Worm (Caenorhabditis elegans) whole organism, L4 larva: ENCODE data around the gene cnx-1.

Experiments used
- D1046.2 ChIP-seq: fragments of 200-800 bp; sonication (Bioruptor generic); IDR thresholded peaks from 2 replicates; pipeline ENCODE4 v1.3.6; 2022; ENCODE audit warnings: missing genetic modification characterization, missing compliant biosample characterization
- F10B5.3 ChIP-seq: sonication (generic microtip); optimal IDR thresholded peaks from 2 replicates; lab custom pipeline; 2016; ENCODE audit warnings: mild to moderate bottlenecking, missing genetic modification characterization, missing compliant biosample characterization
- F26F4.8 ChIP-seq: fragments of 200-800 bp; sonication (Bioruptor generic); conservative IDR thresholded peaks from 2 replicates; pipeline ENCODE4 v1.3.6; 2022; ENCODE audit warnings: missing genetic modification characterization, missing compliant biosample characterization
- F44E2.7 ChIP-seq: fragments of 200-800 bp; sonication (Bioruptor generic); IDR thresholded peaks from 2 replicates; pipeline ENCODE4 v2.1.2; 2022; ENCODE audit warnings: missing genetic modification characterization, missing compliant biosample characterization
- T20F7.1 ChIP-seq: fragments of 200-800 bp; sonication (Bioruptor generic); optimal IDR thresholded peaks from 2 replicates; lab custom pipeline; 2018; ENCODE audit warnings: mild to moderate bottlenecking, missing genetic modification characterization, missing compliant biosample characterization
- T26A8.4 ChIP-seq: fragments of 200-800 bp; sonication (Bioruptor generic); IDR thresholded peaks from 2 replicates; pipeline ENCODE4 v1.3.6; 2022; ENCODE audit warnings: missing genetic modification characterization, missing compliant biosample characterization
- Y5F2A.4 ChIP-seq: fragments of 200-800 bp; sonication (Bioruptor generic); optimal IDR thresholded peaks from 2 replicates; lab custom pipeline; 2018; ENCODE audit warnings: mild to moderate bottlenecking, missing genetic modification characterization, missing compliant biosample characterization
- Y75B8A.6 ChIP-seq: fragments of 200-800 bp; sonication (Bioruptor generic); IDR thresholded peaks from 2 replicates; pipeline ENCODE4 v1.3.6; 2022; ENCODE audit warnings: missing genetic modification reagents, missing genetic modification characterization, missing compliant biosample characterization
- ZK337.2 ChIP-seq: fragments of 200-800 bp; sonication (Bioruptor generic); IDR thresholded peaks from 2 replicates; pipeline ENCODE4 v1.3.6; 2022; ENCODE audit warnings: missing genetic modification reagents, missing genetic modification characterization, missing compliant biosample characterization
- ama-1 ChIP-seq: fragments of 150-350 bp; optimal IDR thresholded peaks from 2 replicates; lab custom pipeline; 2014; ENCODE audit warnings: inconsistent platforms, mixed read lengths
- ceh-20 ChIP-seq: fragments of 200-800 bp; sonication (Bioruptor generic); IDR thresholded peaks from 2 replicates; pipeline ENCODE4 v1.3.6; 2022; ENCODE audit warnings: missing genetic modification reagents, missing genetic modification characterization, missing compliant biosample characterization
- ceh-28 ChIP-seq: fragments of 150-350 bp; optimal IDR thresholded peaks from 2 replicates; lab custom pipeline; 2014; ENCODE audit warnings: missing biosample characterization, missing genetic modification reagents, missing genetic modification characterization
- ceh-82 ChIP-seq: sonication (generic microtip); optimal IDR thresholded peaks from 2 replicates; lab custom pipeline; 2017; ENCODE audit warnings: missing biosample characterization, missing genetic modification characterization
- ctbp-1 ChIP-seq: fragments of 200-800 bp; sonication (Bioruptor generic); IDR thresholded peaks from 2 replicates; pipeline ENCODE4 v1.3.6; 2022; ENCODE audit warnings: missing genetic modification reagents, missing genetic modification characterization, missing compliant biosample characterization
- dmd-6 ChIP-seq: fragments of 200-800 bp; sonication (Bioruptor generic); IDR thresholded peaks from 2 replicates; pipeline ENCODE4 v1.3.6; 2022; ENCODE audit warnings: missing genetic modification reagents, missing genetic modification characterization, missing compliant biosample characterization
- dmd-8 ChIP-seq: fragments of 200-800 bp; sonication (Bioruptor generic); IDR thresholded peaks from 2 replicates; pipeline ENCODE4 v1.3.6; 2022; ENCODE audit warnings: missing genetic modification characterization, missing compliant biosample characterization
- dmd-9 ChIP-seq: fragments of 200-800 bp; sonication (Bioruptor generic); IDR thresholded peaks from 2 replicates; pipeline ENCODE4 v1.3.6; 2022; ENCODE audit warnings: missing genetic modification reagents, missing genetic modification characterization, missing compliant biosample characterization
- dpl-1 ChIP-seq: fragments of 150-350 bp; optimal IDR thresholded peaks from 2 replicates; lab custom pipeline; 2014; ENCODE audit warnings: missing biosample characterization, missing genetic modification reagents, missing genetic modification characterization
- dve-1 ChIP-seq: sonication (generic microtip); optimal IDR thresholded peaks from 2 replicates; lab custom pipeline; 2017; ENCODE audit warnings: antibody characterized with exemption, mild to moderate bottlenecking, missing genetic modification characterization, missing compliant biosample characterization; ENCODE audit not compliant: insufficient read depth
- egl-27 ChIP-seq: sonication (generic microtip); optimal IDR thresholded peaks from 3 replicates; lab custom pipeline; 2017; ENCODE audit warnings: missing biosample characterization, missing genetic modification reagents, missing genetic modification characterization
- egl-43 ChIP-seq: fragments of 200-800 bp; sonication (Bioruptor generic); IDR thresholded peaks from 2 replicates; pipeline ENCODE4 v1.3.6; 2022; ENCODE audit warnings: missing genetic modification reagents, missing genetic modification characterization, missing compliant biosample characterization
- hlh-11 ChIP-seq: fragments of 200-800 bp; sonication (Bioruptor generic); optimal IDR thresholded peaks from 2 replicates; lab custom pipeline; 2018; ENCODE audit warnings: mild to moderate bottlenecking, missing genetic modification characterization, missing compliant biosample characterization
- jun-1 ChIP-seq: fragments of 150-350 bp; optimal IDR thresholded peaks from 2 replicates; lab custom pipeline; 2014; ENCODE audit warnings: missing biosample characterization, missing genetic modification reagents, missing genetic modification characterization
- lin-1 ChIP-seq: fragments of 200-800 bp; sonication (Bioruptor generic); IDR thresholded peaks from 2 replicates; pipeline ENCODE4 v1.3.6; 2022; ENCODE audit warnings: missing genetic modification reagents, missing genetic modification characterization, missing compliant biosample characterization
- lin-38 ChIP-seq: fragments of 200-800 bp; sonication (Bioruptor generic); IDR thresholded peaks from 2 replicates; pipeline ENCODE4 v1.3.6; 2022; ENCODE audit warnings: missing genetic modification reagents, missing genetic modification characterization, missing compliant biosample characterization
- lir-3 ChIP-seq: sonication (generic microtip); optimal IDR thresholded peaks from 2 replicates; lab custom pipeline; 2016; ENCODE audit warnings: mild to moderate bottlenecking, missing genetic modification characterization, missing compliant biosample characterization
- mdl-1 ChIP-seq, 2 experiments: fragments of 150-350 bp in 1 of 2; sonication (generic microtip) in 1 of 2; optimal IDR thresholded peaks; 2 replicates each; lab custom pipeline; 2014 to 2017; ENCODE audit warnings: missing biosample characterization in 2 of 2, missing genetic modification characterization in 2 of 2
- mxl-2 ChIP-seq: fragments of 200-800 bp; sonication (Bioruptor generic); conservative IDR thresholded peaks from 2 replicates; pipeline ENCODE4 v1.3.6; 2022; ENCODE audit warnings: missing genetic modification reagents, missing genetic modification characterization, missing compliant biosample characterization
- mxl-3 ChIP-seq: fragments of 200-800 bp; sonication (Bioruptor generic); optimal IDR thresholded peaks from 2 replicates; lab custom pipeline; 2018; ENCODE audit warnings: mild to moderate bottlenecking, missing genetic modification characterization, missing compliant biosample characterization
- nhr-111 ChIP-seq: fragments of 200-800 bp; sonication (Bioruptor generic); optimal IDR thresholded peaks from 2 replicates; lab custom pipeline; 2018; ENCODE audit warnings: mild to moderate bottlenecking, missing genetic modification characterization, missing compliant biosample characterization
- nhr-25 ChIP-seq: sonication (generic microtip); optimal IDR thresholded peaks from 2 replicates; lab custom pipeline; 2017; ENCODE audit warnings: missing genetic modification characterization, mild to moderate bottlenecking, missing compliant biosample characterization, antibody characterized with exemption, moderate library complexity, borderline replicate concordance; ENCODE audit not compliant: insufficient read depth
- nhr-28 ChIP-seq: fragments of 150-350 bp; optimal IDR thresholded peaks from 2 replicates; lab custom pipeline; 2014; ENCODE audit warnings: missing biosample characterization, missing genetic modification characterization
- nhr-41 ChIP-seq: fragments of 200-800 bp; sonication (Bioruptor generic); IDR thresholded peaks from 2 replicates; pipeline ENCODE4 v1.3.6; 2022; ENCODE audit warnings: missing genetic modification reagents, missing genetic modification characterization, missing compliant biosample characterization
- nhr-76 ChIP-seq: fragments of 150-350 bp; optimal IDR thresholded peaks from 2 replicates; lab custom pipeline; 2014; ENCODE audit warnings: missing biosample characterization, missing genetic modification characterization
- php-3 ChIP-seq: fragments of 200-800 bp; sonication (Bioruptor generic); IDR thresholded peaks from 2 replicates; pipeline ENCODE4 v1.3.6; 2022; ENCODE audit warnings: missing genetic modification reagents, missing genetic modification characterization, missing compliant biosample characterization
- snpc-1.2 ChIP-seq: fragments of 200-800 bp; sonication (Bioruptor generic); IDR thresholded peaks from 2 replicates; pipeline ENCODE4 v1.3.6; 2022; ENCODE audit warnings: missing genetic modification reagents, missing genetic modification characterization, missing compliant biosample characterization
- snpc-4 ChIP-seq: fragments of 150-350 bp; optimal IDR thresholded peaks from 2 replicates; lab custom pipeline; 2014; ENCODE audit warnings: missing biosample characterization, missing genetic modification characterization
- spr-3 ChIP-seq: fragments of 200-800 bp; sonication (Bioruptor generic); optimal IDR thresholded peaks from 2 replicates; lab custom pipeline; 2018; ENCODE audit warnings: mild to moderate bottlenecking, missing genetic modification characterization, missing compliant biosample characterization
- unc-130 ChIP-seq: sonication (generic microtip); optimal IDR thresholded peaks from 2 replicates; lab custom pipeline; 2016; ENCODE audit warnings: missing genetic modification reagents, missing genetic modification characterization, missing compliant biosample characterization
- unc-39 ChIP-seq: sonication (generic microtip); optimal IDR thresholded peaks from 2 replicates; lab custom pipeline; 2017; ENCODE audit warnings: missing biosample characterization, missing genetic modification characterization
- unc-62 ChIP-seq, 3 experiments: fragments of 150-350 bp in 1 of 3; sonication (generic microtip); optimal IDR thresholded peaks in 2 of 3; peaks in 1 of 3; 1 replicate in 1 of 3; 2 replicates in 2 of 3; lab custom pipeline; 2014 to 2017; ENCODE audit warnings: missing biosample characterization in 3 of 3, missing genetic modification characterization in 3 of 3, missing genetic modification reagents in 3 of 3, missing genotype in 1 of 3
- vab-7 ChIP-seq: fragments of 200-800 bp; sonication (Bioruptor generic); IDR thresholded peaks from 2 replicates; pipeline ENCODE4 v1.3.6; 2022; ENCODE audit warnings: missing genetic modification reagents, missing genetic modification characterization, missing compliant biosample characterization
- zip-2 ChIP-seq: fragments of 150-350 bp; optimal IDR thresholded peaks from 2 replicates; lab custom pipeline; 2014; ENCODE audit warnings: missing biosample characterization, missing genetic modification characterization

cnx-1 gene

ce11 chrIII:9824330-9824934, 7.5 kb upstream of the cnx-1 start, which contains the start of gene lin-52 (continued):
- TF ChIP-seq unc-62 (GFP tag; optimal IDR thresholded peaks at IDR 0.05 in 1 of 2; lab: Kevin White, UChicago) (peak in 1 of 2 experiments; percentile 22), unc-62 (tag; optimal IDR thresholded peaks at IDR 0.05; lab: Kevin White, UChicago) (no peak), nhr-111 (GFP tag; lab: Kevin White, UChicago) (no peak)

- TF ChIP-seq unc-62 (GFP tag; optimal IDR thresholded peaks at IDR 0.05 in 1 of 2; lab: Kevin White, UChicago) (peak in 1 of 2 experiments; percentile 97), unc-62 (tag; optimal IDR thresholded peaks at IDR 0.05; lab: Kevin White, UChicago) (no peak), nhr-76 (tag; lab: Kevin White, UChicago) (no peak)
- TF ChIP-seq, all 104 proteins: peak for 1
These were observed 6.8 kb upstream of the cnx-1 start for ce11 chrIII:9823748-9824147.

ce11 chrIII:9822942-9823341, 6.0 kb upstream of the cnx-1 start, which contains the start of gene arl-5:
Gene arl-5 (plus strand): TSS chrIII:9823242.
- TF ChIP-seq F26F4.8 (GFP tag; lab: Robert Waterston, UW) = no peak
- TF ChIP-seq ceh-82 (tag; lab: Kevin White, UChicago) = no peak
- TF ChIP-seq vab-7 = no peak
- no peak for TF ChIP-seq hlh-11
- no peak for TF ChIP-seq snpc-4
- no peak for TF ChIP-seq T20F7.1
- no peak for TF ChIP-seq egl-27 (tag; lab: Kevin White, UChicago)
- no peak for TF ChIP-seq nhr-28 (tag; lab: Kevin White, UChicago)
- TF ChIP-seq D1046.2 (GFP tag; lab: Robert Waterston, UW) = no peak
- no peak for TF ChIP-seq Y5F2A.4 (GFP tag; lab: Kevin White, UChicago)
- TF ChIP-seq nhr-25 (tag; lab: Kevin White, UChicago) = no peak
- no peak for TF ChIP-seq lin-38
- no peak for TF ChIP-seq F10B5.3 (tag; lab: Kevin White, UChicago)
- no peak for TF ChIP-seq ama-1 (lab: Kevin White, UChicago)
- TF ChIP-seq F44E2.7 (GFP tag; lab: Robert Waterston, UW) = no peak
- no peak for TF ChIP-seq dmd-9

ce11 chrIII:9818763-9819162, 1.8 kb upstream of the cnx-1 start, which contains the start of gene panl-3:
Gene panl-3 (plus strand): TSS chrIII:9819056.
- TF ChIP-seq ceh-20 (GFP tag; lab: Robert Waterston, UW) = peak; percentile 33; the same call in 1 of the 2 replicates
- TF ChIP-seq unc-39 (tag; lab: Kevin White, UChicago) = no peak
- no peak for TF ChIP-seq php-3 (GFP tag; lab: Robert Waterston, UW)
- TF ChIP-seq ctbp-1 (GFP tag; lab: Robert Waterston, UW) = no peak
- TF ChIP-seq zip-2 (tag; lab: Kevin White, UChicago) = no peak
- no peak for TF ChIP-seq lir-3 (tag; lab: Kevin White, UChicago)
- 0 out of 2 replicates have a peak, but pooled peaks have one; percentile 52 for TF ChIP-seq T26A8.4 (GFP tag; lab: Robert Waterston, UW)
- no peak for TF ChIP-seq snpc-1.2 (GFP tag; lab: Robert Waterston, UW)
- no peak for TF ChIP-seq mxl-2
- peak; percentile 43 for TF ChIP-seq dmd-6
- TF ChIP-seq lin-1 = 0 out of 2 replicates have a peak, but pooled peaks have one; percentile 24
- no peak for TF ChIP-seq snpc-4
- TF ChIP-seq mdl-1 (tag; optimal IDR thresholded peaks at IDR 0.05; lab: Kevin White, UChicago) = peak; percentile 67 to 95
- no peak for TF ChIP-seq unc-130
- TF ChIP-seq ZK337.2 = no peak
- TF ChIP-seq ama-1 (lab: Kevin White, UChicago) = peak; percentile 3
- peak; percentile 63 for TF ChIP-seq dpl-1 (GFP tag; lab: Kevin White, UChicago)
- TF ChIP-seq mxl-3 (GFP tag; lab: Kevin White, UChicago) = peak; percentile 89
- no peak for TF ChIP-seq spr-3 (GFP tag; lab: Kevin White, UChicago)
- TF ChIP-seq dmd-8 (GFP tag; lab: Robert Waterston, UW) = no peak
- no peak for TF ChIP-seq F26F4.8 (GFP tag; lab: Robert Waterston, UW)
- no peak for TF ChIP-seq vab-7
- no peak for TF ChIP-seq jun-1 (tag; lab: Kevin White, UChicago)
- TF ChIP-seq egl-43 (GFP tag; lab: Robert Waterston, UW) = no peak; the same call in 1 of the 2 replicates
- TF ChIP-seq dve-1 = peak; percentile 58
- TF ChIP-seq T20F7.1 = no peak
- no peak for TF ChIP-seq nhr-41 (GFP tag; lab: Robert Waterston, UW)
- TF ChIP-seq Y75B8A.6 (GFP tag; lab: Robert Waterston, UW) = no peak
- TF ChIP-seq ceh-28 (tag; lab: Kevin White, UChicago) = no peak
- TF ChIP-seq unc-62 (GFP tag; optimal IDR thresholded peaks at IDR 0.05 in 1 of 2; lab: Kevin White, UChicago) = no peak
- no peak for TF ChIP-seq unc-62 (tag; optimal IDR thresholded peaks at IDR 0.05; lab: Kevin White, UChicago)
